Fruit fly (Drosophila melanogaster) whole organism, embryonic: ENCODE results near the gene BORCS5.

Experiments used
- Ada2b ChIP-seq: fragments of 200-800 bp; sonication (Bioruptor generic); IDR thresholded peaks from 2 replicates; pipeline ENCODE4 v1.3.6; 2022; ENCODE audit warnings: missing biosample characterization, missing genetic modification characterization
- Atf-2 ChIP-seq: fragments of 200-800 bp; sonication (Bioruptor generic); optimal IDR thresholded peaks from 2 replicates; lab custom pipeline; 2016; ENCODE audit warnings: missing biosample characterization, missing genetic modification characterization
- CG10274 ChIP-seq: fragments of 200-800 bp; sonication (Bioruptor generic); optimal IDR thresholded peaks from 3 replicates; lab custom pipeline; 2017; ENCODE audit warnings: missing biosample characterization, mild to moderate bottlenecking, missing genetic modification characterization
- CG12391 ChIP-seq: fragments of 200-800 bp; sonication (Bioruptor generic); optimal IDR thresholded peaks from 3 replicates; lab custom pipeline; 2018; ENCODE audit warnings: missing biosample characterization, mild to moderate bottlenecking, missing genetic modification characterization, moderate library complexity
- CG13775 ChIP-seq: fragments of 200-800 bp; sonication (Bioruptor generic); optimal IDR thresholded peaks from 3 replicates; lab custom pipeline; 2017; ENCODE audit warnings: missing biosample characterization, mild to moderate bottlenecking, missing genetic modification characterization
- CG15479 ChIP-seq: fragments of 200-800 bp; sonication (Bioruptor generic); optimal IDR thresholded peaks from 3 replicates; lab custom pipeline; 2019; ENCODE audit warnings: missing biosample characterization, mild to moderate bottlenecking, missing genetic modification characterization, moderate library complexity
- CG1603 ChIP-seq: fragments of 200-800 bp; sonication (Bioruptor generic); optimal IDR thresholded peaks from 2 replicates; lab custom pipeline; 2019; ENCODE audit warnings: missing biosample characterization, mild to moderate bottlenecking, missing genetic modification characterization, moderate library complexity
- CG17361 ChIP-seq: fragments of 200-800 bp; sonication (Bioruptor generic); IDR thresholded peaks from 3 replicates; pipeline ENCODE4 v1.3.6; 2022; ENCODE audit warnings: missing biosample characterization, missing genetic modification characterization
- CG2199 ChIP-seq: fragments of 200-800 bp; sonication (Bioruptor generic); IDR thresholded peaks from 3 replicates; pipeline ENCODE4 v1.3.6; 2022; ENCODE audit warnings: missing biosample characterization, missing genetic modification characterization
- CG2889 ChIP-seq: fragments of 200-800 bp; sonication (Bioruptor generic); IDR thresholded peaks from 3 replicates; pipeline ENCODE4 v1.3.6; 2022; ENCODE audit warnings: missing biosample characterization, missing genetic modification characterization
- CG32772 ChIP-seq: fragments of 200-800 bp; sonication (Bioruptor generic); IDR thresholded peaks from 2 replicates; pipeline ENCODE4 v1.3.6; 2022; ENCODE audit warnings: missing biosample characterization, missing genetic modification characterization
- CG34224 ChIP-seq: fragments of 200-800 bp; sonication (Bioruptor generic); IDR thresholded peaks from 3 replicates; pipeline ENCODE4 v1.3.6; 2022; ENCODE audit warnings: missing biosample characterization, missing genetic modification characterization; ENCODE audit not compliant: partially characterized antibody
- CG42726 ChIP-seq: fragments of 200-800 bp; sonication (Bioruptor generic); IDR thresholded peaks from 2 replicates; pipeline ENCODE4 v1.3.6; 2022; ENCODE audit warnings: missing biosample characterization, missing genetic modification characterization; ENCODE audit not compliant: partially characterized antibody
- CG4707 ChIP-seq: fragments of 200-800 bp; sonication (Bioruptor generic); optimal IDR thresholded peaks from 2 replicates; lab custom pipeline; 2018; ENCODE audit warnings: missing biosample characterization, mild to moderate bottlenecking, missing genetic modification characterization, moderate library complexity
- CG6272 ChIP-seq: fragments of 200-800 bp; sonication (Bioruptor generic); IDR thresholded peaks from 2 replicates; pipeline ENCODE4 v1.3.6; 2022; ENCODE audit warnings: missing biosample characterization, missing genetic modification characterization
- CG6854 ChIP-seq: fragments of 200-800 bp; sonication (Bioruptor generic); optimal IDR thresholded peaks from 3 replicates; lab custom pipeline; 2017; ENCODE audit warnings: missing biosample characterization, mild to moderate bottlenecking, missing genetic modification characterization
- CG7357 ChIP-seq: fragments of 200-800 bp; sonication (Bioruptor generic); IDR thresholded peaks from 3 replicates; pipeline ENCODE4 v1.3.6; 2022; ENCODE audit warnings: missing biosample characterization, missing genetic modification characterization
- CG9727 ChIP-seq: fragments of 200-800 bp; sonication (Bioruptor generic); optimal IDR thresholded peaks from 3 replicates; lab custom pipeline; 2017; ENCODE audit warnings: missing biosample characterization, mild to moderate bottlenecking, missing genetic modification characterization
- CHES-1-like ChIP-seq: fragments of 200-800 bp; sonication (Bioruptor generic); optimal IDR thresholded peaks from 2 replicates; lab custom pipeline; 2016; ENCODE audit warnings: missing biosample characterization, missing genetic modification characterization
- Gsc ChIP-seq: fragments of 200-800 bp; sonication (Bioruptor generic); IDR thresholded peaks from 2 replicates; pipeline ENCODE4 v1.3.6; 2022; ENCODE audit warnings: missing biosample characterization, missing genetic modification characterization
- HLH54F ChIP-seq: fragments of 200-800 bp; sonication (Bioruptor generic); optimal IDR thresholded peaks from 3 replicates; lab custom pipeline; 2016; ENCODE audit warnings: missing biosample characterization, missing genetic modification characterization
- MBD-R2 ChIP-seq: fragments of 200-800 bp; sonication (Bioruptor generic); IDR thresholded peaks from 2 replicates; pipeline ENCODE4 v1.3.6; 2022; ENCODE audit warnings: missing biosample characterization, missing genetic modification characterization
- Neu2 ChIP-seq: fragments of 200-800 bp; sonication (Bioruptor generic); optimal IDR thresholded peaks from 3 replicates; lab custom pipeline; 2016; ENCODE audit warnings: missing biosample characterization, missing genetic modification characterization, borderline replicate concordance
- Oaz ChIP-seq: fragments of 200-800 bp; sonication (Bioruptor generic); IDR thresholded peaks from 2 replicates; pipeline ENCODE4 v1.3.6; 2022; ENCODE audit warnings: missing biosample characterization, missing genetic modification characterization
- ash1 ChIP-seq: fragments of 200-800 bp; sonication (Bioruptor generic); optimal IDR thresholded peaks from 2 replicates; lab custom pipeline; 2018; ENCODE audit warnings: missing biosample characterization, mild to moderate bottlenecking, missing genetic modification characterization
- az2 ChIP-seq: fragments of 200-800 bp; sonication (Bioruptor generic); optimal IDR thresholded peaks from 3 replicates; lab custom pipeline; 2016; ENCODE audit warnings: missing biosample characterization, missing genetic modification characterization
- croc ChIP-seq: fragments of 200-800 bp; sonication (Bioruptor generic); conservative IDR thresholded peaks from 3 replicates; pipeline ENCODE4 v1.3.6; 2022; ENCODE audit warnings: missing biosample characterization, missing genetic modification characterization
- disco-r ChIP-seq: fragments of 200-800 bp; sonication (Bioruptor generic); optimal IDR thresholded peaks from 2 replicates; lab custom pipeline; 2016; ENCODE audit warnings: missing biosample characterization, missing genetic modification characterization
- dm ChIP-seq: fragments of 200-800 bp; sonication (Bioruptor generic); optimal IDR thresholded peaks from 3 replicates; lab custom pipeline; 2016; ENCODE audit warnings: missing biosample characterization, missing genetic modification characterization
- fd102C ChIP-seq: fragments of 200-800 bp; sonication (Bioruptor generic); optimal IDR thresholded peaks from 2 replicates; lab custom pipeline; 2018; ENCODE audit warnings: missing biosample characterization, mild to moderate bottlenecking, missing genetic modification characterization, moderate library complexity
- fd96Cb ChIP-seq: fragments of 200-800 bp; sonication (Bioruptor generic); optimal IDR thresholded peaks from 2 replicates; lab custom pipeline; 2018; ENCODE audit warnings: missing biosample characterization, mild to moderate bottlenecking, missing genetic modification characterization, moderate library complexity
- gem ChIP-seq: fragments of 200-800 bp; sonication (Bioruptor generic); optimal IDR thresholded peaks from 2 replicates; lab custom pipeline; 2019; ENCODE audit warnings: missing biosample characterization, mild to moderate bottlenecking, missing genetic modification characterization, moderate library complexity
- gro ChIP-seq: fragments of 200-800 bp; sonication (Bioruptor generic); optimal IDR thresholded peaks from 2 replicates; lab custom pipeline; 2016; ENCODE audit warnings: missing biosample characterization, missing genetic modification characterization
- gt ChIP-seq: fragments of 200-800 bp; sonication (Bioruptor generic); IDR thresholded peaks from 2 replicates; pipeline ENCODE4 v1.3.6; 2022; ENCODE audit warnings: missing biosample characterization, missing genetic modification characterization
- ham ChIP-seq: fragments of 200-800 bp; sonication (Bioruptor generic); IDR thresholded peaks from 2 replicates; pipeline ENCODE4 v1.3.6; 2022; ENCODE audit warnings: missing biosample characterization, missing genetic modification characterization
- hth ChIP-seq: fragments of >200 bp; optimal IDR thresholded peaks from 2 replicates; lab custom pipeline; 2017; ENCODE audit warnings: inconsistent platforms
- knrl ChIP-seq: fragments of 200-800 bp; sonication (Bioruptor generic); IDR thresholded peaks from 3 replicates; pipeline ENCODE4 v1.3.6; 2022; ENCODE audit warnings: missing biosample characterization, missing genetic modification characterization; ENCODE audit not compliant: partially characterized antibody
- lmd ChIP-seq: fragments of 200-800 bp; sonication (Bioruptor generic); IDR thresholded peaks from 2 replicates; pipeline ENCODE4 v1.3.6; 2022; ENCODE audit warnings: missing biosample characterization, missing genetic modification characterization
- lov ChIP-seq, 2 experiments: fragments of 200-800 bp in 1 of 2; fragments of >200 bp in 1 of 2; sonication (Bioruptor generic) in 1 of 2; IDR thresholded peaks in 1 of 2; optimal IDR thresholded peaks in 1 of 2; 2 replicates in 1 of 2; 3 replicates in 1 of 2; pipeline versions ENCODE4 v1.3.6 to Lab custom; 2017 to 2022; ENCODE audit warnings: missing biosample characterization in 1 of 2, missing genetic modification characterization in 1 of 2
- luna ChIP-seq: fragments of 200-800 bp; sonication (Bioruptor generic); optimal IDR thresholded peaks from 2 replicates; lab custom pipeline; 2016; ENCODE audit warnings: missing biosample characterization, missing genetic modification characterization
- pan ChIP-seq, 4 experiments: fragments of >200 bp in 3 of 4; fragments of 200-800 bp in 1 of 4; sonication (Bioruptor generic) in 1 of 4; optimal IDR thresholded peaks in 3 of 4; IDR thresholded peaks in 1 of 4; 2 replicates each; pipeline versions ENCODE4 v1.3.6 to Lab custom; 2017 to 2022; ENCODE audit warnings: missing biosample characterization in 2 of 4, missing genetic modification characterization in 2 of 4, mixed read lengths in 1 of 4
- pnt ChIP-seq: fragments of 200-800 bp; sonication (Bioruptor generic); optimal IDR thresholded peaks from 3 replicates; lab custom pipeline; 2016; ENCODE audit warnings: missing biosample characterization, missing genetic modification characterization
- repo ChIP-seq: fragments of 200-800 bp; sonication (Bioruptor generic); optimal IDR thresholded peaks from 2 replicates; lab custom pipeline; 2016; ENCODE audit warnings: missing biosample characterization, missing genetic modification characterization
- scrt ChIP-seq: fragments of 200-800 bp; sonication (Bioruptor generic); optimal IDR thresholded peaks from 2 replicates; lab custom pipeline; 2018; ENCODE audit warnings: missing biosample characterization, mild to moderate bottlenecking, missing genetic modification characterization, moderate library complexity
- twi ChIP-seq: fragments of 200-800 bp; optimal IDR thresholded peaks from 2 replicates; lab custom pipeline; 2019; ENCODE audit warnings: missing biosample characterization, mild to moderate bottlenecking, missing genetic modification characterization, moderate library complexity
- unpg ChIP-seq: fragments of 200-800 bp; sonication (Bioruptor generic); optimal IDR thresholded peaks from 3 replicates; lab custom pipeline; 2018; ENCODE audit warnings: missing biosample characterization, mild to moderate bottlenecking, missing genetic modification characterization, moderate library complexity
- wek ChIP-seq: fragments of 200-800 bp; sonication (Bioruptor generic); optimal IDR thresholded peaks from 3 replicates; lab custom pipeline; 2018; ENCODE audit warnings: missing biosample characterization, mild to moderate bottlenecking, missing genetic modification characterization, moderate library complexity

Gene BORCS5

dm6 chrX:11857522-11858438 is 14.8 kb downstream of the BORCS5 start (continued):
- TF ChIP-seq hth (lab: Kevin White, UChicago) (no peak), pnt (peak; percentile 81), ash1 (GFP tag; lab: Kevin White, UChicago) (no peak), croc (GFP tag; lab: Robert Waterston, UW) (peak; percentile 70; the same call in 2 of the 3 replicates), gem (tag; lab: Kevin White, UChicago) (peak; percentile 85), CG13775 (peak; percentile 36), CG4707 (peak; percentile 64), CG2889 (GFP tag; lab: Robert Waterston, UW) (0 out of 3 replicates have a peak, but pooled peaks have one; percentile 35), gro (GFP tag; lab: Kevin White, UChicago) (peak; percentile 54), repo (GFP tag; lab: Kevin White, UChicago) (no peak), CG1603 (tag; lab: Kevin White, UChicago) (peak; percentile 67), MBD-R2 (no peak), pan (optimal IDR thresholded peaks at IDR 0.05; lab: Kevin White, UChicago) (no peak), pan (GFP tag; optimal IDR thresholded peaks at IDR 0.05 in 1 of 2, IDR thresholded peaks at IDR 0.05 in 1 of 2) (peak in 1 of 2 experiments; percentile 92), CG12391 (tag; lab: Kevin White, UChicago) (peak; percentile 78), CG42726 (GFP tag; lab: Robert Waterston, UW) (no peak), CG2199 (GFP tag; lab: Robert Waterston, UW) (peak; percentile 62; the same call in 2 of the 3 replicates), luna (GFP tag; lab: Kevin White, UChicago) (peak; percentile 25), twi (tag; lab: Kevin White, UChicago) (peak; percentile 32), CG6854 (no peak), CG10274 (GFP tag; lab: Kevin White, UChicago) (peak; percentile 31), az2 (peak; percentile 73), unpg (GFP tag; lab: Kevin White, UChicago) (peak; percentile 82), CG9727 (GFP tag; lab: Kevin White, UChicago) (peak; percentile 74), CG6272 (GFP tag; lab: Robert Waterston, UW) (peak; percentile 74), CG15479 (no peak), HLH54F (GFP tag; lab: Kevin White, UChicago) (peak; percentile 1), ham (GFP tag; lab: Robert Waterston, UW) (no peak), wek (GFP tag; lab: Kevin White, UChicago) (no peak), disco-r (GFP tag; lab: Kevin White, UChicago) (peak; percentile 52), gt (GFP tag; lab: Robert Waterston, UW) (peak; percentile 67), CG32772 (GFP tag; lab: Robert Waterston, UW) (peak; percentile 84), Atf-2 (GFP tag; lab: Kevin White, UChicago) (peak; percentile 9), fd102C (GFP tag; lab: Kevin White, UChicago) (no peak), CG7357 (GFP tag; lab: Robert Waterston, UW) (peak; percentile 57; the same call in 1 of the 3 replicates), Oaz (peak; percentile 70), Gsc (no peak; the same call in 1 of the 2 replicates), fd96Cb (peak; percentile 63), dm (GFP tag; lab: Kevin White, UChicago) (peak; percentile 18), CG34224 (GFP tag; lab: Robert Waterston, UW) (no peak), Neu2 (GFP tag; lab: Kevin White, UChicago) (no peak), CHES-1-like (GFP tag; lab: Kevin White, UChicago) (no peak), Ada2b (peak; percentile 71), knrl (no peak), CG17361 (peak; percentile 85), lmd (GFP tag; lab: Robert Waterston, UW) (peak; percentile 74), lov (optimal IDR thresholded peaks at IDR 0.05; lab: Kevin White, UChicago) (no peak), lov (GFP tag; IDR thresholded peaks at IDR 0.05; lab: Robert Waterston, UW) (peak; percentile 62; the same call in 1 of the 3 replicates), scrt (GFP tag; lab: Kevin White, UChicago) (peak; percentile 35)
